Fruit fly (Drosophila melanogaster): ENCODE results near the gene Pect.

The Pect gene

dm6 chr2L:13251167-13251566 lies 47.6 kb downstream of the Pect start:
- TF ChIP-seq CG3032 (tag; optimal IDR thresholded peaks at IDR 0.05) (peak; percentile 16), Sox14 (GFP tag; optimal IDR thresholded peaks at IDR 0.05) (peak; percentile 1), cyc (GFP tag; optimal IDR thresholded peaks at IDR 0.05) (no peak), acj6 (GFP tag; optimal IDR thresholded peaks at IDR 0.05) (no peak), Ets21C (GFP tag; optimal IDR thresholded peaks at IDR 0.05) (no peak), CG34406 (GFP tag; optimal IDR thresholded peaks at IDR 0.05) (no peak), CG11902 (GFP tag; optimal IDR thresholded peaks at IDR 0.05) (no peak), CG3919 (GFP tag; optimal IDR thresholded peaks at IDR 0.05) (no peak), CG10669 (GFP tag; optimal IDR thresholded peaks at IDR 0.05) (no peak), dac (GFP tag; optimal IDR thresholded peaks at IDR 0.05) (no peak), CG8319 (GFP tag; optimal IDR thresholded peaks at IDR 0.05) (no peak), CG6276 (GFP tag; optimal IDR thresholded peaks at IDR 0.05) (peak; percentile 9), spab (GFP tag; optimal IDR thresholded peaks at IDR 0.05) (no peak), vri (GFP tag; optimal IDR thresholded peaks at IDR 0.05) (no peak), Met (GFP tag; optimal IDR thresholded peaks at IDR 0.05) (no peak), fd59A (GFP tag; optimal IDR thresholded peaks at IDR 0.05) (no peak), CG6163 (GFP tag; IDR thresholded peaks at IDR 0.05) (no peak), Blimp-1 (GFP tag; optimal IDR thresholded peaks at IDR 0.05) (no peak), CG1621 (tag; optimal IDR thresholded peaks at IDR 0.05) (no peak), lz (GFP tag; optimal IDR thresholded peaks at IDR 0.05) (no peak), CG11294 (GFP tag; IDR thresholded peaks at IDR 0.05) (no peak), esn (GFP tag; optimal IDR thresholded peaks at IDR 0.05) (no peak), dsx (GFP tag; optimal IDR thresholded peaks at IDR 0.05; ENCODE audit: poor library complexity, severe bottlenecking) (no peak), Eip78C (GFP tag) (peak; percentile 74), CG6792 (GFP tag; optimal IDR thresholded peaks at IDR 0.05) (no peak), CG11762 (GFP tag; optimal IDR thresholded peaks at IDR 0.05; ENCODE audit: insufficient read depth) (no peak), fd85E (GFP tag; optimal IDR thresholded peaks at IDR 0.05) (no peak), CG10631 (GFP tag; optimal IDR thresholded peaks at IDR 0.05) (no peak), CG6808 (GFP tag; optimal IDR thresholded peaks at IDR 0.05) (peak; percentile 31), Gug (GFP tag; IDR thresholded peaks at IDR 0.05) (no peak), Hr4 (GFP tag; optimal IDR thresholded peaks at IDR 0.05) (peak; percentile 4), CG8632 (GFP tag; optimal IDR thresholded peaks at IDR 0.05) (no peak), Hr39 (GFP tag; optimal IDR thresholded peaks at IDR 0.05) (no peak), CG31627 (GFP tag; optimal IDR thresholded peaks at IDR 0.05) (no peak), CG8119 (GFP tag; IDR thresholded peaks at IDR 0.05) (0 out of 3 replicates have a peak, but pooled peaks have one; percentile 24), ss (GFP tag; optimal IDR thresholded peaks at IDR 0.05) (peak in 1 of 2 experiments; percentile 7), CG4318 (GFP tag; optimal IDR thresholded peaks at IDR 0.05) (peak; percentile 15), CG32006 (GFP tag; optimal IDR thresholded peaks at IDR 0.05) (peak; percentile 46), eg (GFP tag; IDR thresholded peaks at IDR 0.05) (no peak), Lpt (GFP tag; optimal IDR thresholded peaks at IDR 0.05) (peak; percentile 20), Smox (GFP tag; optimal IDR thresholded peaks at IDR 0.05) (no peak), Hr38 (GFP tag; optimal IDR thresholded peaks at IDR 0.05) (no peak), net (GFP tag; optimal IDR thresholded peaks at IDR 0.05) (no peak), Eip93F (GFP tag; optimal IDR thresholded peaks at IDR 0.05) (no peak), CG6854 (GFP tag; optimal IDR thresholded peaks at IDR 0.05) (no peak), topi (GFP tag; optimal IDR thresholded peaks at IDR 0.05) (no peak), svp (GFP tag) (no peak), achi (GFP tag; optimal IDR thresholded peaks at IDR 0.05) (peak; percentile 22), pdm3 (GFP tag; optimal IDR thresholded peaks at IDR 0.05) (no peak), Sox102F (GFP tag; optimal IDR thresholded peaks at IDR 0.05) (no peak), CG9139 (GFP tag; optimal IDR thresholded peaks at IDR 0.05) (no peak), CG15336 (GFP tag; IDR thresholded peaks at IDR 0.05) (0 out of 2 replicates have a peak, but pooled peaks have one; percentile 15)
